Fruit fly (Drosophila melanogaster) whole organism, embryonic: ENCODE measurements around the gene clumsy.

Experiments used
- Adf1 ChIP-seq: fragments of 200-800 bp; sonication (Bioruptor generic); IDR thresholded peaks from 2 replicates; pipeline ENCODE4 v1.3.6; 2022; ENCODE audit warnings: missing biosample characterization, missing genetic modification characterization
- Antp ChIP-seq: fragments of 200-800 bp; sonication (Bioruptor generic); optimal IDR thresholded peaks from 3 replicates; lab custom pipeline; 2016; ENCODE audit warnings: missing biosample characterization, missing genetic modification characterization
- B-H2 ChIP-seq: fragments of 200-800 bp; sonication (Bioruptor generic); optimal IDR thresholded peaks from 2 replicates; lab custom pipeline; 2018; ENCODE audit warnings: missing biosample characterization, mild to moderate bottlenecking, missing genetic modification characterization
- C15 ChIP-seq: fragments of 200-800 bp; sonication (Bioruptor generic); IDR thresholded peaks from 3 replicates; pipeline ENCODE4 v1.3.6; 2022; ENCODE audit warnings: missing biosample characterization, missing genetic modification characterization
- CG10565 ChIP-seq: fragments of 200-800 bp; sonication (Bioruptor generic); optimal IDR thresholded peaks from 3 replicates; lab custom pipeline; 2016; ENCODE audit warnings: missing biosample characterization, mild to moderate bottlenecking, missing genetic modification characterization
- CG11398 ChIP-seq: fragments of 200-800 bp; sonication (Bioruptor generic); optimal IDR thresholded peaks from 2 replicates; lab custom pipeline; 2016; ENCODE audit warnings: missing biosample characterization, missing genetic modification characterization
- CG12769 ChIP-seq: fragments of 200-800 bp; sonication (Bioruptor generic); optimal IDR thresholded peaks from 2 replicates; lab custom pipeline; 2019; ENCODE audit warnings: missing biosample characterization, mild to moderate bottlenecking, missing genetic modification characterization, moderate library complexity
- CG14014 ChIP-seq: fragments of 200-800 bp; sonication (Bioruptor generic); IDR thresholded peaks from 2 replicates; pipeline ENCODE4 v1.3.6; 2022; ENCODE audit warnings: missing biosample characterization, missing genetic modification characterization
- CG14050 ChIP-seq: fragments of 200-800 bp; sonication (Bioruptor generic); IDR thresholded peaks from 3 replicates; pipeline ENCODE4 v1.3.6; 2022; ENCODE audit warnings: missing biosample characterization, missing genetic modification characterization
- CG15601 ChIP-seq: fragments of 200-800 bp; sonication (Bioruptor generic); optimal IDR thresholded peaks from 3 replicates; lab custom pipeline; 2019; ENCODE audit warnings: missing biosample characterization, mild to moderate bottlenecking, missing genetic modification characterization, moderate library complexity
- CG15696 ChIP-seq: fragments of 200-800 bp; sonication (Bioruptor generic); optimal IDR thresholded peaks from 2 replicates; lab custom pipeline; 2019; ENCODE audit warnings: missing biosample characterization, mild to moderate bottlenecking, missing genetic modification characterization, moderate library complexity
- CG17328 ChIP-seq: fragments of 200-800 bp; sonication (Bioruptor generic); IDR thresholded peaks from 2 replicates; pipeline ENCODE4 v1.3.6; 2022; ENCODE audit warnings: missing biosample characterization, missing genetic modification characterization
- CG17361 ChIP-seq: fragments of 200-800 bp; sonication (Bioruptor generic); IDR thresholded peaks from 3 replicates; pipeline ENCODE4 v1.3.6; 2022; ENCODE audit warnings: missing biosample characterization, missing genetic modification characterization
- CG17802 ChIP-seq: fragments of 200-800 bp; sonication (Bioruptor generic); optimal IDR thresholded peaks from 2 replicates; lab custom pipeline; 2018; ENCODE audit warnings: missing biosample characterization, mild to moderate bottlenecking, missing genetic modification characterization, moderate library complexity
- CG18619 ChIP-seq: fragments of 200-800 bp; sonication (Bioruptor generic); optimal IDR thresholded peaks from 3 replicates; lab custom pipeline; 2017; ENCODE audit warnings: missing biosample characterization, mild to moderate bottlenecking, missing genetic modification characterization
- CG30403 ChIP-seq: fragments of 200-800 bp; sonication (Bioruptor generic); optimal IDR thresholded peaks from 3 replicates; lab custom pipeline; 2016; ENCODE audit warnings: missing biosample characterization, missing genetic modification characterization
- CG3726 ChIP-seq: fragments of 200-800 bp; sonication (Bioruptor generic); IDR thresholded peaks from 3 replicates; pipeline ENCODE4, ENCODE4 v1.3.6; 2022; ENCODE audit warnings: missing biosample characterization, missing genetic modification characterization
- CG5180 ChIP-seq: fragments of 200-800 bp; sonication (Bioruptor generic); optimal IDR thresholded peaks from 3 replicates; lab custom pipeline; 2017; ENCODE audit warnings: missing biosample characterization, missing genetic modification characterization, mild to moderate bottlenecking, moderate library complexity, missing genetic modification reagents
- CG5245 ChIP-seq: fragments of 200-800 bp; sonication (Bioruptor generic); optimal IDR thresholded peaks from 3 replicates; lab custom pipeline; 2016; ENCODE audit warnings: missing biosample characterization, missing genetic modification characterization
- CG6791 ChIP-seq: fragments of 200-800 bp; sonication (Bioruptor generic); IDR thresholded peaks from 3 replicates; pipeline ENCODE4 v1.3.6; 2022; ENCODE audit warnings: missing biosample characterization, missing genetic modification characterization; ENCODE audit not compliant: partially characterized antibody
- CG7271 ChIP-seq: fragments of 200-800 bp; sonication (Bioruptor generic); optimal IDR thresholded peaks from 2 replicates; lab custom pipeline; 2018; ENCODE audit warnings: missing biosample characterization, mild to moderate bottlenecking, missing genetic modification characterization, moderate library complexity
- CG7372 ChIP-seq: fragments of 200-800 bp; sonication (Bioruptor generic); IDR thresholded peaks from 2 replicates; pipeline ENCODE4 v1.3.6; 2022; ENCODE audit warnings: missing biosample characterization, missing genetic modification characterization
- CG7839 ChIP-seq: fragments of 200-800 bp; sonication (Bioruptor generic); optimal IDR thresholded peaks from 3 replicates; lab custom pipeline; 2018; ENCODE audit warnings: missing biosample characterization, mild to moderate bottlenecking, missing genetic modification characterization, moderate library complexity
- CG8478 ChIP-seq: fragments of >200 bp; optimal IDR thresholded peaks from 2 replicates; lab custom pipeline; 2018
- CG9609 ChIP-seq: fragments of 200-800 bp; sonication (Bioruptor generic); optimal IDR thresholded peaks from 3 replicates; lab custom pipeline; 2016; ENCODE audit warnings: missing biosample characterization, missing genetic modification characterization
- Dek ChIP-seq: fragments of 200-800 bp; sonication (Bioruptor generic); optimal IDR thresholded peaks from 3 replicates; lab custom pipeline; 2019; ENCODE audit warnings: missing biosample characterization, mild to moderate bottlenecking, missing genetic modification characterization, moderate library complexity
- Dfd ChIP-seq, 2 experiments: fragments of >200 bp; optimal IDR thresholded peaks; 2 replicates each; lab custom pipeline; 2017; ENCODE audit warnings: missing biosample characterization in 2 of 2, missing genetic modification characterization in 2 of 2
- H2.0 ChIP-seq: fragments of 200-800 bp; sonication (Bioruptor generic); IDR thresholded peaks from 2 replicates; pipeline ENCODE4 v1.3.6; 2022; ENCODE audit warnings: missing biosample characterization, missing genetic modification characterization
- Nf-YA ChIP-seq: fragments of 200-800 bp; sonication (Bioruptor generic); IDR thresholded peaks from 2 replicates; pipeline ENCODE4 v1.3.6; 2022; ENCODE audit warnings: missing biosample characterization, missing genetic modification characterization
- Pdp1 ChIP-seq, 2 experiments: fragments of 200-800 bp; sonication (Bioruptor generic); optimal IDR thresholded peaks; 3 replicates each; lab custom pipeline; 2016; ENCODE audit warnings: missing biosample characterization in 2 of 2, missing genetic modification characterization in 2 of 2, mild to moderate bottlenecking in 1 of 2, moderate library complexity in 1 of 2
- Ravus ChIP-seq: fragments of 200-800 bp; sonication (Bioruptor generic); IDR thresholded peaks from 2 replicates; pipeline ENCODE4 v1.3.6; 2022; ENCODE audit warnings: missing biosample characterization, missing genetic modification characterization
- Side ChIP-seq: fragments of 200-800 bp; sonication (Bioruptor generic); optimal IDR thresholded peaks from 2 replicates; lab custom pipeline; 2016; ENCODE audit warnings: missing biosample characterization, missing genetic modification characterization
- ab ChIP-seq: fragments of 200-800 bp; sonication (Bioruptor generic); optimal IDR thresholded peaks from 2 replicates; lab custom pipeline; 2016; ENCODE audit warnings: missing biosample characterization, missing genetic modification characterization
- abd-A ChIP-seq: fragments of 200-800 bp; sonication (Bioruptor generic); optimal IDR thresholded peaks from 3 replicates; lab custom pipeline; 2019; ENCODE audit warnings: missing biosample characterization, mild to moderate bottlenecking, missing genetic modification characterization, moderate library complexity
- ap ChIP-seq: fragments of 200-800 bp; sonication (Bioruptor generic); IDR thresholded peaks from 2 replicates; pipeline ENCODE4 v1.3.6; 2022; ENCODE audit warnings: missing biosample characterization, missing genetic modification characterization
- chn ChIP-seq: fragments of 200-800 bp; sonication (Bioruptor generic); optimal IDR thresholded peaks from 2 replicates; lab custom pipeline; 2016; ENCODE audit warnings: missing biosample characterization, missing genetic modification characterization
- dan ChIP-seq: fragments of 200-800 bp; sonication (Bioruptor generic); IDR thresholded peaks from 2 replicates; pipeline ENCODE4 v1.3.6; 2022; ENCODE audit warnings: missing biosample characterization, missing genetic modification characterization
- dm ChIP-seq: fragments of 200-800 bp; sonication (Bioruptor generic); optimal IDR thresholded peaks from 3 replicates; lab custom pipeline; 2016; ENCODE audit warnings: missing biosample characterization, missing genetic modification characterization
- dmrt11E ChIP-seq: fragments of 200-800 bp; sonication (Bioruptor generic); optimal IDR thresholded peaks from 3 replicates; lab custom pipeline; 2018; ENCODE audit warnings: missing biosample characterization, mild to moderate bottlenecking, missing genetic modification characterization, moderate library complexity
- dmrt99B ChIP-seq: fragments of 200-800 bp; sonication (Bioruptor generic); optimal IDR thresholded peaks from 2 replicates; lab custom pipeline; 2018; ENCODE audit warnings: missing biosample characterization, mild to moderate bottlenecking, missing genetic modification characterization, moderate library complexity
- esg ChIP-seq: fragments of 200-800 bp; sonication (Bioruptor generic); conservative IDR thresholded peaks from 2 replicates; pipeline ENCODE4 v1.3.6; 2022; ENCODE audit warnings: missing biosample characterization, missing genetic modification characterization
- gfzf ChIP-seq: fragments of 200-800 bp; sonication (Bioruptor generic); optimal IDR thresholded peaks from 2 replicates; lab custom pipeline; 2016; ENCODE audit warnings: missing biosample characterization, mild to moderate bottlenecking, missing genetic modification characterization, moderate library complexity
- grn ChIP-seq: fragments of 200-800 bp; sonication (Bioruptor generic); optimal IDR thresholded peaks from 3 replicates; lab custom pipeline; 2017; ENCODE audit warnings: missing biosample characterization, missing genetic modification characterization
- hbn ChIP-seq: fragments of 200-800 bp; sonication (Bioruptor generic); IDR thresholded peaks from 2 replicates; pipeline ENCODE4 v1.3.6; 2022; ENCODE audit warnings: missing biosample characterization, missing genetic modification characterization; ENCODE audit not compliant: partially characterized antibody
- odd ChIP-seq: fragments of 200-800 bp; sonication (Bioruptor generic); optimal IDR thresholded peaks from 2 replicates; lab custom pipeline; 2017; ENCODE audit warnings: missing biosample characterization, mild to moderate bottlenecking, missing genetic modification characterization
- pum ChIP-seq: fragments of 200-800 bp; sonication (Bioruptor generic); optimal IDR thresholded peaks from 2 replicates; lab custom pipeline; 2016; ENCODE audit warnings: missing biosample characterization, missing genetic modification characterization
- run ChIP-seq: fragments of 200-800 bp; sonication (Bioruptor generic); optimal IDR thresholded peaks from 3 replicates; lab custom pipeline; 2018; ENCODE audit warnings: missing biosample characterization, mild to moderate bottlenecking, missing genetic modification characterization
- sens-2 ChIP-seq: fragments of 200-800 bp; sonication (Bioruptor generic); IDR thresholded peaks from 2 replicates; pipeline ENCODE4 v1.3.6; 2022; ENCODE audit warnings: missing biosample characterization, missing genetic modification characterization
- ssp ChIP-seq: fragments of 200-800 bp; sonication (Bioruptor generic); IDR thresholded peaks from 2 replicates; pipeline ENCODE4 v1.3.6; 2022; ENCODE audit warnings: missing biosample characterization, missing genetic modification characterization
- vfl ChIP-seq: fragments of 200-800 bp; sonication (Bioruptor generic); optimal IDR thresholded peaks from 2 replicates; lab custom pipeline; 2016; ENCODE audit warnings: missing biosample characterization, missing genetic modification characterization
- zen ChIP-seq: fragments of 200-800 bp; sonication (Bioruptor generic); optimal IDR thresholded peaks from 3 replicates; lab custom pipeline; 2018; ENCODE audit warnings: missing biosample characterization, mild to moderate bottlenecking, missing genetic modification characterization, moderate library complexity

clumsy gene

dm6 chr2L:21158554-21158953 lies 47.7 kb upstream of the clumsy start, which contains the start of the genes Coq3 and Pld3 (continued):
- TF ChIP-seq Pdp1 (GFP tag; optimal IDR thresholded peaks at IDR 0.05; lab: Kevin White, UChicago), result peak; percentile 55 to 66
- peak; percentile 68 for TF ChIP-seq dmrt11E
- TF ChIP-seq CG12769 (tag; lab: Kevin White, UChicago), result peak; percentile 79
- TF ChIP-seq abd-A (tag; lab: Kevin White, UChicago), result no peak
- peak; percentile 86 for TF ChIP-seq dmrt99B
- TF ChIP-seq CG15601 (tag; lab: Kevin White, UChicago), result peak; percentile 73
- peak; percentile 73 for TF ChIP-seq Dek
- peak; percentile 77 for TF ChIP-seq CG15696 (tag; lab: Kevin White, UChicago)
- peak; percentile 60 for TF ChIP-seq CG7271 (tag; lab: Kevin White, UChicago)
- peak; percentile 54 for TF ChIP-seq pum (GFP tag; lab: Kevin White, UChicago)
- TF ChIP-seq ab, result peak; percentile 30
- TF ChIP-seq CG7372 (GFP tag; lab: Robert Waterston, UW), result 0 out of 2 replicates have a peak, but pooled peaks have one; percentile 28
- TF ChIP-seq CG30403 (GFP tag; lab: Kevin White, UChicago), result peak; percentile 88
- TF ChIP-seq CG8478 (lab: Kevin White, UChicago), result no peak
- no peak for TF ChIP-seq CG6791 (GFP tag; lab: Robert Waterston, UW)
- peak; percentile 69 for TF ChIP-seq Nf-YA (GFP tag; lab: Robert Waterston, UW)
- TF ChIP-seq zen, result peak; percentile 72
- TF ChIP-seq C15 (GFP tag; lab: Robert Waterston, UW), result no peak
- peak; percentile 86 for TF ChIP-seq CG7839 (tag; lab: Kevin White, UChicago)
- TF ChIP-seq grn (GFP tag; lab: Kevin White, UChicago), result no peak
- TF ChIP-seq CG17802, result peak; percentile 31
- peak; percentile 38; the same call in 1 of the 2 replicates for TF ChIP-seq esg (GFP tag; lab: Robert Waterston, UW)
- TF ChIP-seq CG9609 (GFP tag; lab: Kevin White, UChicago), result peak; percentile 71
- TF ChIP-seq run (tag; lab: Kevin White, UChicago), result peak; percentile 46
- no peak for TF ChIP-seq hbn (GFP tag; lab: Robert Waterston, UW)
- peak; percentile 73 for TF ChIP-seq H2.0 (GFP tag; lab: Robert Waterston, UW)
- peak; percentile 73 for TF ChIP-seq chn
- no peak for TF ChIP-seq Dfd (GFP tag; optimal IDR thresholded peaks at IDR 0.05; lab: Kevin White, UChicago)
- TF ChIP-seq Side, result peak; percentile 55
- 0 out of 2 replicates have a peak, but pooled peaks have one; percentile 19 for TF ChIP-seq ap (GFP tag; lab: Robert Waterston, UW)
- peak; percentile 76 for TF ChIP-seq CG17328 (GFP tag; lab: Robert Waterston, UW)
- peak; percentile 75 for TF ChIP-seq CG5245 (GFP tag; lab: Kevin White, UChicago)
- 0 out of 3 replicates have a peak, but pooled peaks have one; percentile 57 for TF ChIP-seq CG3726
- peak; percentile 48 for TF ChIP-seq ssp
- TF ChIP-seq Antp (GFP tag; lab: Kevin White, UChicago), result peak; percentile 61
- no peak for TF ChIP-seq dan (GFP tag; lab: Robert Waterston, UW)
- TF ChIP-seq CG10565 (GFP tag; lab: Kevin White, UChicago), result no peak
- TF ChIP-seq CG11398, result no peak
- peak; percentile 63 for TF ChIP-seq CG14050 (GFP tag; lab: Robert Waterston, UW)
- TF ChIP-seq CG17361 (GFP tag; lab: Robert Waterston, UW), result peak; percentile 87
- TF ChIP-seq vfl, result peak; percentile 74
- no peak for TF ChIP-seq gfzf (GFP tag; lab: Kevin White, UChicago)
- peak; percentile 56 for TF ChIP-seq Adf1
- no peak; the same call in 1 of the 2 replicates for TF ChIP-seq Ravus (GFP tag; lab: Robert Waterston, UW)
- peak; percentile 39 for TF ChIP-seq CG5180 (GFP tag; lab: Kevin White, UChicago)
- TF ChIP-seq odd, result peak; percentile 77
- TF ChIP-seq CG14014 (GFP tag; lab: Robert Waterston, UW), result peak; percentile 81
- peak; percentile 73 for TF ChIP-seq CG18619
- TF ChIP-seq dm, result no peak
- TF ChIP-seq sens-2 (GFP tag; lab: Robert Waterston, UW), result peak; percentile 81
- TF ChIP-seq B-H2 (GFP tag; lab: Kevin White, UChicago), result peak; percentile 87
